Fruit fly (Drosophila melanogaster) whole organism, embryonic: Measurements from ENCODE around the gene jv.

Experiments
- Asciz ChIP-seq: fragments of 200-800 bp; sonication (Bioruptor generic); optimal IDR thresholded peaks from 2 replicates; lab custom pipeline; 2017; ENCODE audit warnings: missing biosample characterization, mild to moderate bottlenecking, missing genetic modification characterization, missing genetic modification reagents
- B-H2 ChIP-seq: fragments of 200-800 bp; sonication (Bioruptor generic); optimal IDR thresholded peaks from 2 replicates; lab custom pipeline; 2018; ENCODE audit warnings: missing biosample characterization, mild to moderate bottlenecking, missing genetic modification characterization
- CG11085 ChIP-seq: fragments of 200-800 bp; sonication (Bioruptor generic); IDR thresholded peaks from 2 replicates; pipeline ENCODE4 v1.3.6; 2022; ENCODE audit warnings: missing biosample characterization, missing genetic modification characterization
- CG12391 ChIP-seq: fragments of 200-800 bp; sonication (Bioruptor generic); optimal IDR thresholded peaks from 3 replicates; lab custom pipeline; 2018; ENCODE audit warnings: missing biosample characterization, mild to moderate bottlenecking, missing genetic modification characterization, moderate library complexity
- CG13624 ChIP-seq: fragments of 200-800 bp; sonication (Bioruptor generic); optimal IDR thresholded peaks from 2 replicates; lab custom pipeline; 2016; ENCODE audit warnings: missing biosample characterization, missing genetic modification characterization
- CG17328 ChIP-seq: fragments of 200-800 bp; sonication (Bioruptor generic); IDR thresholded peaks from 2 replicates; pipeline ENCODE4 v1.3.6; 2022; ENCODE audit warnings: missing biosample characterization, missing genetic modification characterization
- CG18476 ChIP-seq: fragments of 200-800 bp; sonication (Bioruptor generic); optimal IDR thresholded peaks from 2 replicates; lab custom pipeline; 2016; ENCODE audit warnings: missing biosample characterization, mild to moderate bottlenecking, missing genetic modification characterization
- CG30403 ChIP-seq: fragments of 200-800 bp; sonication (Bioruptor generic); optimal IDR thresholded peaks from 3 replicates; lab custom pipeline; 2016; ENCODE audit warnings: missing biosample characterization, missing genetic modification characterization
- CG31365 ChIP-seq: fragments of 200-800 bp; sonication (Bioruptor generic); optimal IDR thresholded peaks from 2 replicates; lab custom pipeline; 2018; ENCODE audit warnings: missing biosample characterization, mild to moderate bottlenecking, missing genetic modification characterization
- CG32532 ChIP-seq: fragments of 200-800 bp; sonication (Bioruptor generic); IDR thresholded peaks from 2 replicates; pipeline ENCODE4 v1.3.6; 2022; ENCODE audit warnings: missing biosample characterization, missing genetic modification characterization
- CG4404 ChIP-seq: fragments of 200-800 bp; sonication (Bioruptor generic); IDR thresholded peaks from 2 replicates; pipeline ENCODE4 v1.3.6; 2022; ENCODE audit warnings: missing biosample characterization, missing genetic modification characterization
- CG5180 ChIP-seq: fragments of 200-800 bp; sonication (Bioruptor generic); optimal IDR thresholded peaks from 3 replicates; lab custom pipeline; 2017; ENCODE audit warnings: missing biosample characterization, missing genetic modification characterization, mild to moderate bottlenecking, moderate library complexity, missing genetic modification reagents
- CG6765 ChIP-seq: fragments of 200-800 bp; sonication (Bioruptor generic); optimal IDR thresholded peaks from 3 replicates; lab custom pipeline; 2017; ENCODE audit warnings: missing biosample characterization, mild to moderate bottlenecking, missing genetic modification characterization
- CG6813 ChIP-seq: fragments of 200-800 bp; sonication (Bioruptor generic); optimal IDR thresholded peaks from 2 replicates; lab custom pipeline; 2017; ENCODE audit warnings: missing biosample characterization, missing genetic modification characterization, mild to moderate bottlenecking, moderate library complexity, missing genetic modification reagents
- CG7928 ChIP-seq: fragments of 200-800 bp; sonication (Bioruptor generic); optimal IDR thresholded peaks from 2 replicates; lab custom pipeline; 2017; ENCODE audit warnings: missing biosample characterization, mild to moderate bottlenecking, missing genetic modification characterization
- CG8359 ChIP-seq: fragments of 200-800 bp; sonication (Bioruptor generic); optimal IDR thresholded peaks from 2 replicates; lab custom pipeline; 2017; ENCODE audit warnings: missing biosample characterization, mild to moderate bottlenecking, missing genetic modification characterization, borderline replicate concordance
- CG9876 ChIP-seq: fragments of 200-800 bp; sonication (Bioruptor generic); optimal IDR thresholded peaks from 2 replicates; lab custom pipeline; 2016; ENCODE audit warnings: missing biosample characterization, missing genetic modification characterization
- CoRest ChIP-seq: fragments of 200-800 bp; sonication (Bioruptor generic); optimal IDR thresholded peaks from 3 replicates; lab custom pipeline; 2018; ENCODE audit warnings: missing biosample characterization, mild to moderate bottlenecking, missing genetic modification characterization, moderate library complexity
- D19A ChIP-seq: fragments of 200-800 bp; optimal IDR thresholded peaks from 3 replicates; lab custom pipeline; 2019; ENCODE audit warnings: missing biosample characterization, mild to moderate bottlenecking, missing genetic modification characterization, moderate library complexity
- HLH3B ChIP-seq: fragments of 200-800 bp; sonication (Bioruptor generic); IDR thresholded peaks from 2 replicates; pipeline ENCODE4 v1.3.6; 2022; ENCODE audit warnings: missing biosample characterization, missing genetic modification characterization
- Hr3 ChIP-seq: fragments of 200-800 bp; sonication (Bioruptor generic); optimal IDR thresholded peaks from 3 replicates; lab custom pipeline; 2016; ENCODE audit warnings: missing biosample characterization, missing genetic modification characterization
- Hr51 ChIP-seq, 2 experiments: fragments of 200-800 bp; sonication (Bioruptor generic); optimal IDR thresholded peaks; 2 replicates in 1 of 2; 3 replicates in 1 of 2; lab custom pipeline; 2016 to 2018; ENCODE audit warnings: missing biosample characterization in 2 of 2, missing genetic modification characterization in 2 of 2, mild to moderate bottlenecking in 1 of 2, moderate library complexity in 1 of 2
- Hsf ChIP-seq: fragments of 200-800 bp; sonication (Bioruptor generic); optimal IDR thresholded peaks from 3 replicates; lab custom pipeline; 2016; ENCODE audit warnings: missing biosample characterization, missing genetic modification characterization
- Lhr ChIP-seq: fragments of 200-800 bp; sonication (Bioruptor generic); optimal IDR thresholded peaks from 3 replicates; lab custom pipeline; 2017; ENCODE audit warnings: mild to moderate bottlenecking, missing biosample characterization, missing genetic modification reagents, missing genetic modification characterization
- Max ChIP-seq: fragments of 200-800 bp; sonication (Bioruptor generic); optimal IDR thresholded peaks from 2 replicates; lab custom pipeline; 2016; ENCODE audit warnings: missing biosample characterization, mild to moderate bottlenecking, missing genetic modification characterization
- Mrtf ChIP-seq: fragments of 200-800 bp; sonication (Bioruptor generic); IDR thresholded peaks from 3 replicates; pipeline ENCODE4 v1.3.6; 2022; ENCODE audit warnings: missing biosample characterization, missing genetic modification characterization
- NC2β ChIP-seq: fragments of 200-800 bp; sonication (Bioruptor generic); optimal IDR thresholded peaks from 2 replicates; lab custom pipeline; 2016; ENCODE audit warnings: missing biosample characterization, missing genetic modification characterization
- Nf-YA ChIP-seq: fragments of 200-800 bp; sonication (Bioruptor generic); IDR thresholded peaks from 2 replicates; pipeline ENCODE4 v1.3.6; 2022; ENCODE audit warnings: missing biosample characterization, missing genetic modification characterization
- NfI ChIP-seq: fragments of 200-800 bp; sonication (Bioruptor generic); optimal IDR thresholded peaks from 3 replicates; lab custom pipeline; 2018; ENCODE audit warnings: missing biosample characterization, mild to moderate bottlenecking, missing genetic modification characterization, moderate library complexity
- Oaz ChIP-seq: fragments of 200-800 bp; sonication (Bioruptor generic); IDR thresholded peaks from 2 replicates; pipeline ENCODE4 v1.3.6; 2022; ENCODE audit warnings: missing biosample characterization, missing genetic modification characterization
- Ptx1 ChIP-seq: fragments of 200-800 bp; sonication (Bioruptor generic); IDR thresholded peaks from 2 replicates; pipeline ENCODE4 v1.3.6; 2022; ENCODE audit warnings: missing biosample characterization, missing genetic modification characterization
- Sry-β ChIP-seq: fragments of 200-800 bp; sonication (Bioruptor generic); optimal IDR thresholded peaks from 2 replicates; lab custom pipeline; 2018; ENCODE audit warnings: missing biosample characterization, mild to moderate bottlenecking, missing genetic modification characterization, moderate library complexity
- TFAM ChIP-seq: fragments of 200-800 bp; sonication (Bioruptor generic); optimal IDR thresholded peaks from 2 replicates; lab custom pipeline; 2017; ENCODE audit warnings: missing biosample characterization, missing genetic modification characterization, inconsistent platforms
- ab ChIP-seq: fragments of 200-800 bp; sonication (Bioruptor generic); optimal IDR thresholded peaks from 2 replicates; lab custom pipeline; 2016; ENCODE audit warnings: missing biosample characterization, missing genetic modification characterization
- aop ChIP-seq: fragments of 200-800 bp; sonication (Bioruptor generic); IDR thresholded peaks from 2 replicates; pipeline ENCODE4 v1.3.6; 2022; ENCODE audit warnings: missing biosample characterization, missing genetic modification characterization
- bab2 ChIP-seq: fragments of 200-800 bp; sonication (Bioruptor generic); optimal IDR thresholded peaks from 2 replicates; lab custom pipeline; 2016; ENCODE audit warnings: missing biosample characterization, missing genetic modification characterization
- bbx ChIP-seq: fragments of 200-800 bp; sonication (Bioruptor generic); IDR thresholded peaks from 2 replicates; pipeline ENCODE4 v1.3.6; 2022; ENCODE audit warnings: missing biosample characterization, missing genetic modification characterization; ENCODE audit not compliant: partially characterized antibody
- danr ChIP-seq: fragments of 200-800 bp; sonication (Bioruptor generic); IDR thresholded peaks from 2 replicates; pipeline ENCODE4 v1.3.6; 2022; ENCODE audit warnings: missing biosample characterization, missing genetic modification characterization
- disco-r ChIP-seq: fragments of 200-800 bp; sonication (Bioruptor generic); optimal IDR thresholded peaks from 2 replicates; lab custom pipeline; 2016; ENCODE audit warnings: missing biosample characterization, missing genetic modification characterization
- ems ChIP-seq: fragments of 200-800 bp; sonication (Bioruptor generic); optimal IDR thresholded peaks from 3 replicates; lab custom pipeline; 2016; ENCODE audit warnings: missing biosample characterization, missing genetic modification characterization
- esg ChIP-seq: fragments of 200-800 bp; sonication (Bioruptor generic); conservative IDR thresholded peaks from 2 replicates; pipeline ENCODE4 v1.3.6; 2022; ENCODE audit warnings: missing biosample characterization, missing genetic modification characterization
- eyg ChIP-seq: fragments of 200-800 bp; sonication (Bioruptor generic); optimal IDR thresholded peaks from 3 replicates; lab custom pipeline; 2016; ENCODE audit warnings: missing biosample characterization, missing genetic modification characterization
- gro ChIP-seq: fragments of 200-800 bp; sonication (Bioruptor generic); optimal IDR thresholded peaks from 2 replicates; lab custom pipeline; 2016; ENCODE audit warnings: missing biosample characterization, missing genetic modification characterization
- gsb-n ChIP-seq: fragments of 200-800 bp; sonication (Bioruptor generic); optimal IDR thresholded peaks from 3 replicates; lab custom pipeline; 2018; ENCODE audit warnings: missing biosample characterization, mild to moderate bottlenecking, missing genetic modification characterization
- hkb ChIP-seq, 2 experiments: fragments of 200-800 bp in 1 of 2; fragments of >200 bp in 1 of 2; sonication (Bioruptor generic) in 1 of 2; IDR thresholded peaks in 1 of 2; optimal IDR thresholded peaks in 1 of 2; 2 replicates each; pipeline versions ENCODE4 v1.3.6 to Lab custom; 2017 to 2022; ENCODE audit warnings: missing biosample characterization in 1 of 2, missing genetic modification characterization in 1 of 2
- org-1 ChIP-seq: fragments of 200-800 bp; sonication (Bioruptor generic); optimal IDR thresholded peaks from 2 replicates; lab custom pipeline; 2017; ENCODE audit warnings: missing biosample characterization, missing genetic modification characterization
- sens ChIP-seq: fragments of 200-800 bp; sonication (Bioruptor generic); peaks from one replicate; lab custom pipeline; 2016; ENCODE audit warnings: missing biosample characterization, missing genetic modification characterization
- stc ChIP-seq: fragments of 200-800 bp; sonication (Bioruptor generic); IDR thresholded peaks from 2 replicates; pipeline ENCODE4 v1.3.6; 2022; ENCODE audit warnings: missing biosample characterization, missing genetic modification characterization
- trem ChIP-seq: fragments of 200-800 bp; optimal IDR thresholded peaks from 3 replicates; lab custom pipeline; 2019; ENCODE audit warnings: missing biosample characterization, mild to moderate bottlenecking, missing genetic modification characterization, moderate library complexity
- zen ChIP-seq: fragments of 200-800 bp; sonication (Bioruptor generic); optimal IDR thresholded peaks from 3 replicates; lab custom pipeline; 2018; ENCODE audit warnings: missing biosample characterization, mild to moderate bottlenecking, missing genetic modification characterization, moderate library complexity

jv gene

DNA sequence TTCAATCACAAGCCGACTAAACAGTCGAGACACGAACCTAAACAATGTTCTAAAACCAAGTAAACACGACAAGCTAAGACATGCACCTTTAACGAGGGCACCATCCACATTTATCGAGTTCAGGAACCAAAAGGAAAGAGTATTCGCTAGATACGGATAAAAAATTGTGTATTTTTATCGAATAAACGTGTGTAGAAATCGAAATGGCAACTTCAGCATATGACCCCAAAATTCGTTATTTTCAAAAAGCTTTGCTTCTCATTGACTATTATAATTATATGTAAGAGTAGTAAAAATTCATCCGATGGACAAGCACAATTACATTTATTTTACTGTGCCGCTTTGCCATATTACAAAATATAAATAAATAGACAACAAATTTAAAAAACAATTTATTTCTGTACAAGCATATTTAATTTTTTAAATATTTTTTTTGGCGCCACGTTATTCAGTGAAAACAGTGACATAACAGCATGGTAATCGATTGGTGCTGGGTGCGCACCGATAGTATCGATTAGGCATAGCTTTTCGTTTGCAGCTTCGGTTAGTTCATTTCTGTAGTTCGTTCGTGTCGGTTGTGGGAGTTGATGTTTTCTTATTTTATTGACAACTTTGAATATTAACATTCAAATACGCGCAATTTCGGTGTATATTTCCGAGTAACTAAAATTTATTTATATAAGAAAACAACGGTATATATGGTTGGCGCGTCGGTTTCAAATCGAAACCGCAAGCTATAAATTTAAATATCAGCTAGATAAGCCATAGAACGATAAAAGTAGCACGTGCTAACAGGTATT is 38.9 kb downstream of the jv start, which contains the start of gene MCU (continued):
- TF ChIP-seq org-1 (no peak), sens (peak; percentile 58), bab2 (no peak), Nf-YA (GFP tag; lab: Robert Waterston, UW) (no peak), TFAM (GFP tag; lab: Kevin White, UChicago) (no peak), Max (GFP tag; lab: Kevin White, UChicago) (no peak), bbx (GFP tag; lab: Robert Waterston, UW) (peak; percentile 98), CG31365 (tag; lab: Kevin White, UChicago) (no peak), CG8359 (no peak), CoRest (tag; lab: Kevin White, UChicago) (peak; percentile 50), CG18476 (GFP tag; lab: Kevin White, UChicago) (no peak), CG9876 (GFP tag; lab: Kevin White, UChicago) (no peak), CG12391 (tag; lab: Kevin White, UChicago) (peak; percentile 44), Hr51 (GFP tag; optimal IDR thresholded peaks at IDR 0.05; lab: Kevin White, UChicago) (no peak), NfI (GFP tag; lab: Kevin White, UChicago) (peak; percentile 11), hkb (optimal IDR thresholded peaks at IDR 0.05; lab: Kevin White, UChicago) (peak; percentile 50), hkb (GFP tag; IDR thresholded peaks at IDR 0.05; lab: Robert Waterston, UW) (no peak), CG7928 (GFP tag; lab: Kevin White, UChicago) (peak; percentile 31), ab (GFP tag; lab: Kevin White, UChicago) (no peak), Asciz (GFP tag; lab: Kevin White, UChicago) (no peak), aop (GFP tag; lab: Robert Waterston, UW) (no peak), CG30403 (GFP tag; lab: Kevin White, UChicago) (no peak), Lhr (peak; percentile 90), D19A (tag; lab: Kevin White, UChicago) (peak; percentile 6), eyg (GFP tag; lab: Kevin White, UChicago) (no peak), Oaz (GFP tag; lab: Robert Waterston, UW) (no peak), Ptx1 (GFP tag; lab: Robert Waterston, UW) (no peak), esg (no peak), gsb-n (tag; lab: Kevin White, UChicago) (no peak), Hr3 (GFP tag; lab: Kevin White, UChicago) (peak; percentile 19), CG5180 (GFP tag; lab: Kevin White, UChicago) (no peak), ems (GFP tag; lab: Kevin White, UChicago) (no peak), CG6813 (GFP tag; lab: Kevin White, UChicago) (no peak), Hsf (no peak), stc (no peak), gro (GFP tag; lab: Kevin White, UChicago) (no peak), Mrtf (GFP tag; lab: Robert Waterston, UW) (no peak), CG11085 (GFP tag; lab: Robert Waterston, UW) (no peak), CG6765 (no peak), CG32532 (GFP tag; lab: Robert Waterston, UW) (peak; percentile 47), CG13624 (GFP tag; lab: Kevin White, UChicago) (no peak), danr (GFP tag; lab: Robert Waterston, UW) (no peak), HLH3B (GFP tag; lab: Robert Waterston, UW) (no peak), CG17328 (GFP tag; lab: Robert Waterston, UW) (no peak), Sry-β (GFP tag; lab: Kevin White, UChicago) (no peak), NC2β (GFP tag; lab: Kevin White, UChicago) (no peak), B-H2 (GFP tag; lab: Kevin White, UChicago) (no peak), disco-r (GFP tag; lab: Kevin White, UChicago) (no peak), CG4404 (no peak), trem (tag; lab: Kevin White, UChicago) (peak; percentile 61), zen (tag; lab: Kevin White, UChicago) (peak; percentile 0)
